Worm (Caenorhabditis elegans) whole organism, L4/young adult: ENCODE results near the gene Y105C5A.1272.

ENCODE experiments used
- W03F9.2 ChIP-seq: fragments of 150-350 bp; optimal IDR thresholded peaks from 2 replicates; lab custom pipeline; 2014; ENCODE audit warnings: missing biosample characterization, missing genetic modification characterization
- dao-5 ChIP-seq: sonication (generic microtip); optimal IDR thresholded peaks from 2 replicates; lab custom pipeline; 2016; ENCODE audit warnings: missing genotype, missing genetic modification characterization, moderate library complexity, missing compliant biosample characterization
- him-1 ChIP-seq: sonication (generic microtip); optimal IDR thresholded peaks from 2 replicates; lab custom pipeline; 2016; ENCODE audit warnings: missing genotype, missing genetic modification reagents, missing genetic modification characterization, missing compliant biosample characterization

ce11 chrIV:15613141-15613540, 33.7 kb upstream of the Y105C5A.1272 start:
- TF ChIP-seq him-1 (tag; lab: Kevin White, UChicago): no peak
- no peak for TF ChIP-seq W03F9.2 (tag; lab: Kevin White, UChicago)
- no peak for TF ChIP-seq dao-5 (tag; lab: Kevin White, UChicago)
